Worm (Caenorhabditis elegans) whole organism, early embryonic: ENCODE data around the gene scav-5.

Source experiments
- B0310.2 ChIP-seq: sonication (generic microtip); optimal IDR thresholded peaks from 2 replicates; lab custom pipeline; 2016; ENCODE audit warnings: mild to moderate bottlenecking, missing genetic modification characterization, missing compliant biosample characterization
- aly-1 ChIP-seq: sonication (generic microtip); optimal IDR thresholded peaks from 2 replicates; lab custom pipeline; 2016; ENCODE audit warnings: missing genetic modification characterization, missing compliant biosample characterization
- ama-1 ChIP-seq: fragments of 150-350 bp; optimal IDR thresholded peaks from 2 replicates; lab custom pipeline; 2014
- ceh-13 ChIP-seq: fragments of 200-800 bp; sonication (Bioruptor generic); optimal IDR thresholded peaks from 2 replicates; lab custom pipeline; 2018; ENCODE audit warnings: mild to moderate bottlenecking, missing genetic modification characterization, missing compliant biosample characterization
- ceh-36 ChIP-seq: sonication (generic microtip); optimal IDR thresholded peaks from 2 replicates; lab custom pipeline; 2016; ENCODE audit warnings: missing genetic modification characterization, inconsistent platforms, missing compliant biosample characterization
- ets-7 ChIP-seq: sonication (generic microtip); optimal IDR thresholded peaks from 2 replicates; lab custom pipeline; 2016; ENCODE audit warnings: missing genotype, missing genetic modification characterization, missing compliant biosample characterization
- flt-1 ChIP-seq: fragments of 200-800 bp; sonication (Bioruptor generic); IDR thresholded peaks from 2 replicates; pipeline ENCODE4 v1.3.6; 2022; ENCODE audit warnings: missing genetic modification characterization, missing compliant biosample characterization
- hmbx-1 ChIP-seq: sonication (generic microtip); optimal IDR thresholded peaks from 2 replicates; lab custom pipeline; 2016; ENCODE audit warnings: mild to moderate bottlenecking, missing genetic modification characterization, missing compliant biosample characterization
- hnd-1 ChIP-seq: sonication (generic microtip); optimal IDR thresholded peaks from 2 replicates; lab custom pipeline; 2016; ENCODE audit warnings: missing genetic modification characterization, missing compliant biosample characterization
- pes-1 ChIP-seq: fragments of 200-800 bp; sonication (Bioruptor generic); IDR thresholded peaks from 2 replicates; pipeline ENCODE4 v1.3.6; 2022; ENCODE audit warnings: missing genetic modification reagents, missing genetic modification characterization, missing compliant biosample characterization
- scrt-1 ChIP-seq: fragments of 200-800 bp; sonication (Bioruptor generic); IDR thresholded peaks from 2 replicates; pipeline ENCODE4 v1.3.6; 2022; ENCODE audit warnings: missing genetic modification characterization, missing compliant biosample characterization
- sea-1 ChIP-seq: fragments of 200-800 bp; sonication (Bioruptor generic); conservative IDR thresholded peaks from 2 replicates; pipeline ENCODE4 v1.3.6; 2022; ENCODE audit warnings: missing genetic modification characterization, missing compliant biosample characterization
- tbx-11 ChIP-seq: fragments of 200-800 bp; sonication (Bioruptor generic); IDR thresholded peaks from 2 replicates; pipeline ENCODE4 v1.3.6; 2022; ENCODE audit warnings: missing genetic modification characterization, missing compliant biosample characterization
- tra-4 ChIP-seq: sonication (generic microtip); optimal IDR thresholded peaks from 2 replicates; lab custom pipeline; 2017; ENCODE audit warnings: missing genetic modification characterization, missing compliant biosample characterization

DNA sequence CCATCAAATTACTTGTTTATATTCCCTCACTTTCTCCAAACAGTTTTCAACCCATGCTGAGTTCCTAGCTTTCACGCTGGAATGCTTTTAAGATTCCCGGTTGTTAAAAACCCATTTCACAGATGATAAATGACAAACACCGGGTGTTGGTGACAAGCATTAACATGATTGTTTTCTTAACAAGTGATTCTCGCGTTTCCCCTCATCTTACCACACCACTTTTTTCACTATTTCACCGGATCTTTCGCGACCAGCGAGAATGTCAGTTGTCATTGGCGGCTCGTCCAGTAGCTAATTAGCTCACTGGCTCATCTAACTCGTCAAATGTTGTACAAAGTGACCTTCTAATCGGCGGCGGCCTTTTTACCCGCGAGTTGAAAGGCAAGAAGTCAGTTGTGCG, 16.1 kb upstream of the scav-5 start:
- TF ChIP-seq ama-1 (lab: Kevin White, UChicago) = no peak
- TF ChIP-seq tbx-11 (GFP tag; lab: Robert Waterston, UW) = no peak
- no peak for TF ChIP-seq ceh-36 (tag; lab: Kevin White, UChicago)
- TF ChIP-seq tra-4 (tag; lab: Kevin White, UChicago) = no peak
- no peak for TF ChIP-seq hmbx-1 (tag; lab: Kevin White, UChicago)
- no peak for TF ChIP-seq flt-1
- TF ChIP-seq aly-1 = no peak
- no peak for TF ChIP-seq ets-7 (tag; lab: Kevin White, UChicago)
- TF ChIP-seq scrt-1 (GFP tag; lab: Robert Waterston, UW) = no peak
- TF ChIP-seq hnd-1 (tag; lab: Kevin White, UChicago) = no peak
- TF ChIP-seq B0310.2 = no peak
- TF ChIP-seq sea-1 = no peak
- TF ChIP-seq pes-1 (GFP tag; lab: Robert Waterston, UW) = no peak
- no peak for TF ChIP-seq ceh-13 (GFP tag; lab: Kevin White, UChicago)
